Worm (Caenorhabditis elegans) whole organism, mixed stage, embryonic: ENCODE results near the gene cah-4.

Experiments
- bed-3 ChIP-seq: fragments of 200-800 bp; sonication (Bioruptor generic); optimal IDR thresholded peaks from 3 replicates; lab custom pipeline; 2018; ENCODE audit warnings: mild to moderate bottlenecking, missing genetic modification characterization, moderate library complexity, missing compliant biosample characterization
- blmp-1 ChIP-seq: fragments of 150-350 bp; optimal IDR thresholded peaks from 2 replicates; lab custom pipeline; 2014; ENCODE audit warnings: missing biosample characterization, missing genetic modification characterization
- ceh-39 ChIP-seq: fragments of 150-350 bp; optimal IDR thresholded peaks from 2 replicates; lab custom pipeline; 2014; ENCODE audit warnings: missing biosample characterization, missing genetic modification characterization
- ceh-43 ChIP-seq: fragments of 200-800 bp; sonication (Bioruptor generic); optimal IDR thresholded peaks from 2 replicates; lab custom pipeline; 2018; ENCODE audit warnings: mild to moderate bottlenecking, missing genetic modification characterization, moderate library complexity, missing compliant biosample characterization
- ceh-83 ChIP-seq: fragments of 200-800 bp; sonication (Bioruptor generic); optimal IDR thresholded peaks from 2 replicates; lab custom pipeline; 2018; ENCODE audit warnings: mild to moderate bottlenecking, missing genetic modification characterization, missing compliant biosample characterization
- ces-1 ChIP-seq: fragments of 150-350 bp; optimal IDR thresholded peaks from 2 replicates; lab custom pipeline; 2014; ENCODE audit warnings: missing biosample characterization, missing genetic modification reagents, missing genetic modification characterization
- drap-1 ChIP-seq: fragments of 200-800 bp; sonication (Bioruptor generic); optimal IDR thresholded peaks from 3 replicates; lab custom pipeline; 2018; ENCODE audit warnings: mild to moderate bottlenecking, missing genetic modification characterization, missing compliant biosample characterization
- elt-1 ChIP-seq: sonication (generic microtip); optimal IDR thresholded peaks from 2 replicates; lab custom pipeline; 2017; ENCODE audit warnings: missing genetic modification characterization, mild to moderate bottlenecking, missing compliant biosample characterization, antibody characterized with exemption, moderate library complexity, borderline replicate concordance; ENCODE audit not compliant: insufficient read depth
- elt-3 ChIP-seq: fragments of 150-350 bp; optimal IDR thresholded peaks from 2 replicates; lab custom pipeline; 2014; ENCODE audit warnings: missing biosample characterization, missing genetic modification characterization
- ham-2 ChIP-seq: fragments of 200-800 bp; sonication (Bioruptor generic); optimal IDR thresholded peaks from 2 replicates; lab custom pipeline; 2018; ENCODE audit warnings: mild to moderate bottlenecking, missing genetic modification characterization, missing compliant biosample characterization
- lin-13 ChIP-seq: fragments of 150-350 bp; optimal IDR thresholded peaks from 2 replicates; lab custom pipeline; 2014; ENCODE audit warnings: missing biosample characterization, missing genetic modification characterization
- lsy-2 ChIP-seq: fragments of 150-350 bp; optimal IDR thresholded peaks from 2 replicates; lab custom pipeline; 2014; ENCODE audit warnings: missing biosample characterization, missing genetic modification characterization
- mab-5 ChIP-seq: fragments of 150-350 bp; optimal IDR thresholded peaks from 2 replicates; lab custom pipeline; 2014; ENCODE audit warnings: missing biosample characterization, missing genetic modification characterization
- mls-2 ChIP-seq: sonication (generic microtip); optimal IDR thresholded peaks from 2 replicates; lab custom pipeline; 2016; ENCODE audit warnings: mild to moderate bottlenecking, missing genetic modification characterization, moderate library complexity, missing compliant biosample characterization
- nhr-12 ChIP-seq: fragments of 150-350 bp; optimal IDR thresholded peaks from 2 replicates; lab custom pipeline; 2014; ENCODE audit warnings: missing biosample characterization, missing genetic modification characterization
- nhr-237 ChIP-seq: fragments of 150-350 bp; optimal IDR thresholded peaks from 2 replicates; lab custom pipeline; 2014; ENCODE audit warnings: missing biosample characterization, missing genetic modification characterization
- nhr-28 ChIP-seq: fragments of 150-350 bp; optimal IDR thresholded peaks from 2 replicates; lab custom pipeline; 2014; ENCODE audit warnings: missing biosample characterization, missing genetic modification characterization
- pha-4 ChIP-seq: fragments of 150-350 bp; optimal IDR thresholded peaks from 2 replicates; lab custom pipeline; 2018; ENCODE audit warnings: missing biosample characterization, missing genetic modification reagents, missing genetic modification characterization
- sem-2 ChIP-seq: fragments of 200-800 bp; sonication (Bioruptor generic); optimal IDR thresholded peaks from 2 replicates; lab custom pipeline; 2018; ENCODE audit warnings: mild to moderate bottlenecking, missing genetic modification characterization, missing compliant biosample characterization
- snpc-4 ChIP-seq: fragments of 150-350 bp; optimal IDR thresholded peaks from 2 replicates; lab custom pipeline; 2014; ENCODE audit warnings: missing biosample characterization, missing genetic modification characterization
- sptf-1 ChIP-seq: sonication (generic microtip); optimal IDR thresholded peaks from 2 replicates; lab custom pipeline; 2017; ENCODE audit warnings: mild to moderate bottlenecking, missing genetic modification characterization, moderate library complexity, missing compliant biosample characterization
- unc-39 ChIP-seq: fragments of 150-350 bp; optimal IDR thresholded peaks from 2 replicates; lab custom pipeline; 2014; ENCODE audit warnings: missing biosample characterization, missing genetic modification characterization
- unc-62 ChIP-seq: fragments of 150-350 bp; optimal IDR thresholded peaks from 2 replicates; lab custom pipeline; 2014; ENCODE audit warnings: missing biosample characterization, missing genetic modification reagents, missing genetic modification characterization

Gene cah-4

DNA sequence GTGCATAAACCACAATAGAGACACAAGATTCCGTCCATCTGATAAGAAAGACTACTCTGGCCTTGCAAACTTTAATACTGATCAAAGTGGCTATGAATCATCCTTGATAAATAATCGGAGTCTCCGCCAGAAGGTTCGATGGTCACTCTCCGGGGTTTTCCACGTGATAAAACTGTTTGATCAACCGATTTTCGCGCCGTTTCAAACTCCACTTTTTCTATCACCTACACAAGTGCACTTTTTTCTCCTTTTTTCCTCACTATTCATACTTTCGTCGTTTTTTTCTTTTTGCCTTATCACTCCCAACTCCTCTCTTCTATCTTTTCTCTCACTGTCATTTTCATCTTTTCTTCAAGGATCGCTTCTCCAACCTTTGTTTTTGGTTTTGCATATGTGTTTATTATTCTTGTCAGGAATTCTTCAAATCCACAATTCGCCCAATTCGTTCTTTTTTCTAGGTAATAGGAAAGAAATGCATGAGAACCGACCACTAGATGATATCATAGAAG lies 13.7 kb upstream of the cah-4 start, which contains the start of gene F18H3.4:
F18H3.4 (plus strand) TSS at position 459 of the 509 bp plus-strand sequence.
- TF ChIP-seq nhr-12 (tag; lab: Kevin White, UChicago) (no peak), elt-1 (tag; lab: Kevin White, UChicago) (peak; percentile 4)
- TF ChIP-seq, all 35 proteins: peak for 1

DNA sequence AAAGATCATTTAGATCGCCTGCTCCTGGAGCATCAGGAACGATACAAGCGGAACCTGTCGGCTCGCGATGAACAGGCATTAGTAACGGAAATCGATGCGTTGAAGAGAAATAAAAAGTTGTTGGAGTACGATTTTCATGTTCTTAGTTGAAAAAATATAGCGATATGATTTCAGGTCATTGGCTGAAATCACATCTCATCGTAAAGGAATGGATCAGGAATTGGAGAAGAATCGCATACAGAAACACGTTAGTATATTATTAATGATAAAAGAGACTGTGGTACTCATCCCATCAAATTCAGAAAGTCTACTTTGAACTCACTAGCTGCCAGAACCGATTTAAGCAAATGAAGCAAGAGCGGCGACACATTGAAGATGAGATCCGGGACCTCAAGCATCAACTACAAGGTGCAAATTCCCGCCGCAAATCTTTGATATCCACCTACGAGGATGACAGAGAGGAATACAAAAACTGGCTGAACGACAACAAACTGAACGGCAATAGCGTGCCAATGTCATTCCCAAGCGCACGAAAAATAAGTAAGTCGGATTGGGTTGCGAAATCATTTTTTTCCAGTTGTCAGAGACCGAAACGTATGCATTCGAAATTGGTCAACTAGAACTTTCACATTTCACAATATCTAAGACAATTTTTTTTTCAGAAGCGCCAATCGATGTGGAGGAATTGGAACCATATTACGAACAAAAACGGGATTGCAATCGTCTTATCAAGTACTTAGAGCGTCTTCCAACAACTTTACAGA lies 12.2 kb upstream of the cah-4 start:
- TF ChIP-seq bed-3 (GFP tag; lab: Kevin White, UChicago) (no peak), ceh-39 (tag; lab: Kevin White, UChicago) (no peak), elt-1 (tag; lab: Kevin White, UChicago) (no peak), ham-2 (no peak), unc-39 (tag; lab: Kevin White, UChicago) (no peak)

DNA sequence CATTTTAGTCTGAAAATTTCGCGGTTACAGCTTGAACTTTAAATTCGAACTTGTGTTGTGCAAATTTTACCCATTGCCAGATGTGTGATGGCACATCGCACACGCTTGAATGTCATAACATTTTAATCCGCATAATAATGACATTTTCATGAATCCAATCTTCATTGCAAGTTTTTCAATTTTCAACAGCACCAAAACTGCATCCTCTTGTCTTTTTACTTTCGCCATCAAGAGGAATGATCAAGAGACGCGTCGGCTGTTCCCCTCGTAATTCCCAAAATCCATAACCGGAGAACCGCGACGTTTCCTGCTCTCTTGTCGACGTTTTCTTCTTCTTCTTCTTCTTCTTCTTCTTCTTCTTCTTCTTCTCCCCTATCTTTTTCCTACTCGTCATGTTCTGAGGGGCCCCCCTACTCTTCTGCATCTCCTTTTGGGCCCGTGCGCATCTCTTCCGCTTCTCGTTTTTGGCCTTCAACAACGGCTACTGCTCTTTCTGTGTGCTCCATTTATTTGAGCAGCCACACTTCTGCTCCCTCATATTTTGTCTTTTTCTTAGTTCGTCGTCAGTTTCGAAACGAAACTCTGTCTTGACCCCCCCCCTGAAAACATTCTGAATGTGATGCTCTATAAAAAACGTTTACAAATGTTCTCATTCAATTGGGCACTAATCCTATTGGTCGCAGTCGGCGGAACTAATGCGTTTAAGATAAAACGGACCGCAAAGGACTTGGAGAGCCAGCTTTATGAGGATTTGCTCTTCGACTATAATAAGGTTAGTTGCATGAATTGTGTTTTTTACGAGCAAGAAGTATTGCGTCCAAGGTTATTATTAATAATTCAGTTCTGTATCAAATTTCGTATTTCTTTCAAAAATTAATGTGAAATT lies 9.7 kb upstream of the cah-4 start, which contains the start of gene acr-12:
acr-12 (plus strand) TSS at position 430 of the 886 bp plus-strand sequence.
- TF ChIP-seq pha-4 (tag; lab: Kevin White, UChicago) (no peak), mls-2 (peak; percentile 27), ces-1 (GFP tag; lab: Kevin White, UChicago) (peak; percentile 97)

DNA sequence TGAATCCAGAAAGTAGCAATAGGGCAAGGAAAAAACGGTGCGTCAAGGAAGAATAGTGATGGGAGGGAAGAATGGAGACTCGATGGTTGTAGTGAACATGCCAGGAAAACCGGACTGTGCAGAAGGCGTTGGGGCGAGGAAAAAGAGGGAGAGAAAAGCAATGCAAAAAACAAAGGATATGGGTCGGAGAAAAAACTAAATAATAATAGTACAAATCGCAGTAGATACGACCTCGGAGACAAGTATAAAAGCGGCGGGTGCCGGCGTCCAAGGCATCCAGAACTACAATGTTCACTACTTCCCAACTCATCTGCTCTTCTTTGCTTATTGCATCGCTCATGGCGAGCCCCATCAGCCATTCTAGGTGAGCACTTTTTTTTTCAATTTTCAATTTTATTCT lies 5.6 kb upstream of the cah-4 start, which contains the start of gene R01E6.5:
R01E6.5 (plus strand) TSS at position 301 of the 400 bp plus-strand sequence.
- TF ChIP-seq blmp-1 (tag; lab: Kevin White, UChicago) (no peak), elt-1 (tag; lab: Kevin White, UChicago) (no peak), unc-39 (tag; lab: Kevin White, UChicago) (no peak), snpc-4 (tag; lab: Kevin White, UChicago) (no peak), drap-1 (no peak), unc-62 (no peak), sptf-1 (tag; lab: Kevin White, UChicago) (no peak), lin-13 (tag; lab: Kevin White, UChicago) (no peak), elt-3 (tag; lab: Kevin White, UChicago) (no peak), nhr-12 (tag; lab: Kevin White, UChicago) (no peak), sem-2 (GFP tag; lab: Kevin White, UChicago) (no peak), pha-4 (tag; lab: Kevin White, UChicago) (no peak), ces-1 (GFP tag; lab: Kevin White, UChicago) (no peak)
- TF ChIP-seq, all 35 proteins: peak for 0

DNA sequence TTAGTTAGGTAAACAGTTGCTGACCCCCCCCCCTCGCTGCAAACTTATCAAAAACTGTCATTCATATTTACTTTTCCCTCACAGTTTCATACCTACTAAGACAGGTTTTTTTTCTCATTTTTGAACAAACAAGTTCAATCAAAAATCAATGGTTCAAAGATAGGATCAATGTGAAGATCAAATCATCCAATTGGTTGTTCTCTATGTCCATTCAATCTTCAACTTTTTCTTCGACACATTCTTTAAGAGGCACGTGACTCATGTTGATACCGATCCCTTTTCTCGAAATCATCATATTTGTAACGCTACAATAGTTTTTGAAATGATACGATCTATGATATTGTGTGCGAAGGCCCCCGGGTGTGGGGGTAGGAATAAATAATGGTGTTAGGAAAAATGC lies 2.7 kb upstream of the cah-4 start:
- TF ChIP-seq mls-2 (no peak), drap-1 (no peak), sptf-1 (tag; lab: Kevin White, UChicago) (no peak), sem-2 (GFP tag; lab: Kevin White, UChicago) (no peak), unc-62 (no peak), lsy-2 (tag; lab: Kevin White, UChicago) (no peak), nhr-28 (tag; lab: Kevin White, UChicago) (no peak), lin-13 (tag; lab: Kevin White, UChicago) (no peak), elt-3 (tag; lab: Kevin White, UChicago) (no peak), mab-5 (tag; lab: Kevin White, UChicago) (no peak), elt-1 (tag; lab: Kevin White, UChicago) (no peak), nhr-237 (tag; lab: Kevin White, UChicago) (no peak), bed-3 (GFP tag; lab: Kevin White, UChicago) (no peak), ceh-43 (GFP tag; lab: Kevin White, UChicago) (no peak)

DNA sequence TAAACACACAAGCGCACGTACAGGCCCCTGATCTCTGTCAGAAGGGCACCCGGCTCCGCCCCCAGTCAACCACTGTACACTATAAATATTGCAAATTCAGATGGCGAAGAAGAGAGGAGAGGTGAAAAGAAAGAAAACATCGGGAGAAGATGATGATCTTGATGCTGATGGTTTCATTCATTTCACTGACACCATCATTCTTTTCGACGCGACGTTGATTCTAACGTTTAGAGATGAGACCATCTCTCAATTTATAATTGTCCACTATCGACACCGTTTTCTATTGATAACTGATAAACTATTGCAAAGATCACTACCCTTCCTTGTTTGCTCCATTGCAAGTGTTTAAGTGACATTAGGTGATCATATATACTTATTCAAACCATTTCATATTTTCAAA lies 1.0 kb upstream of the cah-4 start:
- TF ChIP-seq mab-5 (tag; lab: Kevin White, UChicago) = no peak
- no peak for TF ChIP-seq nhr-237 (tag; lab: Kevin White, UChicago)
- TF ChIP-seq lin-13 (tag; lab: Kevin White, UChicago) = no peak
- no peak for TF ChIP-seq ceh-83 (GFP tag; lab: Kevin White, UChicago)
- TF ChIP-seq unc-39 (tag; lab: Kevin White, UChicago) = no peak
- TF ChIP-seq drap-1 = no peak
